Worm (Caenorhabditis elegans) whole organism, mixed stage, embryonic: ENCODE results near the gene Y37E11B.10.
"Not testable (repeated sequence)": the region's sequence is repeated elsewhere in the genome, so short reads cannot be mapped to it uniquely, and the experiment has no call there.

Source experiments
- M03D4.4 ChIP-seq: sonication (generic microtip); optimal IDR thresholded peaks from 2 replicates; lab custom pipeline; 2017; ENCODE audit warnings: mild to moderate bottlenecking, missing genetic modification characterization, missing compliant biosample characterization
- bed-3 ChIP-seq: fragments of 200-800 bp; sonication (Bioruptor generic); optimal IDR thresholded peaks from 3 replicates; lab custom pipeline; 2018; ENCODE audit warnings: mild to moderate bottlenecking, missing genetic modification characterization, moderate library complexity, missing compliant biosample characterization
- blmp-1 ChIP-seq: fragments of 150-350 bp; optimal IDR thresholded peaks from 2 replicates; lab custom pipeline; 2014; ENCODE audit warnings: missing biosample characterization, missing genetic modification characterization
- ceh-39 ChIP-seq: fragments of 150-350 bp; optimal IDR thresholded peaks from 2 replicates; lab custom pipeline; 2014; ENCODE audit warnings: missing biosample characterization, missing genetic modification characterization
- ceh-43 ChIP-seq: fragments of 200-800 bp; sonication (Bioruptor generic); optimal IDR thresholded peaks from 2 replicates; lab custom pipeline; 2018; ENCODE audit warnings: mild to moderate bottlenecking, missing genetic modification characterization, moderate library complexity, missing compliant biosample characterization
- ceh-83 ChIP-seq: fragments of 200-800 bp; sonication (Bioruptor generic); optimal IDR thresholded peaks from 2 replicates; lab custom pipeline; 2018; ENCODE audit warnings: mild to moderate bottlenecking, missing genetic modification characterization, missing compliant biosample characterization
- cnd-1 ChIP-seq: fragments of 200-800 bp; sonication (Bioruptor generic); optimal IDR thresholded peaks from 2 replicates; lab custom pipeline; 2018; ENCODE audit warnings: mild to moderate bottlenecking, missing genetic modification characterization, missing compliant biosample characterization
- drap-1 ChIP-seq: fragments of 200-800 bp; sonication (Bioruptor generic); optimal IDR thresholded peaks from 3 replicates; lab custom pipeline; 2018; ENCODE audit warnings: mild to moderate bottlenecking, missing genetic modification characterization, missing compliant biosample characterization
- elt-1 ChIP-seq: sonication (generic microtip); optimal IDR thresholded peaks from 2 replicates; lab custom pipeline; 2017; ENCODE audit warnings: missing genetic modification characterization, mild to moderate bottlenecking, missing compliant biosample characterization, antibody characterized with exemption, moderate library complexity, borderline replicate concordance; ENCODE audit not compliant: insufficient read depth
- hlh-1 ChIP-seq: fragments of 150-350 bp; optimal IDR thresholded peaks from 2 replicates; lab custom pipeline; 2014; ENCODE audit warnings: missing biosample characterization, missing genetic modification reagents, missing genetic modification characterization
- lin-32 ChIP-seq: fragments of 200-800 bp; sonication (Bioruptor generic); optimal IDR thresholded peaks from 2 replicates; lab custom pipeline; 2018; ENCODE audit warnings: mild to moderate bottlenecking, missing genetic modification characterization, missing compliant biosample characterization
- lsy-2 ChIP-seq: fragments of 150-350 bp; optimal IDR thresholded peaks from 2 replicates; lab custom pipeline; 2014; ENCODE audit warnings: missing biosample characterization, missing genetic modification characterization
- mab-5 ChIP-seq: fragments of 150-350 bp; optimal IDR thresholded peaks from 2 replicates; lab custom pipeline; 2014; ENCODE audit warnings: missing biosample characterization, missing genetic modification characterization
- mep-1 ChIP-seq: fragments of 150-350 bp; optimal IDR thresholded peaks from 2 replicates; lab custom pipeline; 2017; ENCODE audit warnings: missing biosample characterization, missing genetic modification reagents, missing genetic modification characterization, inconsistent platforms
- mls-2 ChIP-seq: sonication (generic microtip); optimal IDR thresholded peaks from 2 replicates; lab custom pipeline; 2016; ENCODE audit warnings: mild to moderate bottlenecking, missing genetic modification characterization, moderate library complexity, missing compliant biosample characterization
- nhr-12 ChIP-seq: fragments of 150-350 bp; optimal IDR thresholded peaks from 2 replicates; lab custom pipeline; 2014; ENCODE audit warnings: missing biosample characterization, missing genetic modification characterization
- nhr-2 ChIP-seq: fragments of 150-350 bp; optimal IDR thresholded peaks from 2 replicates; lab custom pipeline; 2014; ENCODE audit warnings: missing biosample characterization, missing genetic modification characterization
- nhr-237 ChIP-seq: fragments of 150-350 bp; optimal IDR thresholded peaks from 2 replicates; lab custom pipeline; 2014; ENCODE audit warnings: missing biosample characterization, missing genetic modification characterization
- nhr-28 ChIP-seq: fragments of 150-350 bp; optimal IDR thresholded peaks from 2 replicates; lab custom pipeline; 2014; ENCODE audit warnings: missing biosample characterization, missing genetic modification characterization
- nhr-76 ChIP-seq: sonication (generic microtip); optimal IDR thresholded peaks from 2 replicates; lab custom pipeline; 2017; ENCODE audit warnings: missing biosample characterization, missing genetic modification characterization
- pha-4 ChIP-seq: fragments of 150-350 bp; optimal IDR thresholded peaks from 2 replicates; lab custom pipeline; 2018; ENCODE audit warnings: missing biosample characterization, missing genetic modification reagents, missing genetic modification characterization
- sem-2 ChIP-seq: fragments of 200-800 bp; sonication (Bioruptor generic); optimal IDR thresholded peaks from 2 replicates; lab custom pipeline; 2018; ENCODE audit warnings: mild to moderate bottlenecking, missing genetic modification characterization, missing compliant biosample characterization
- snpc-4 ChIP-seq: fragments of 150-350 bp; optimal IDR thresholded peaks from 2 replicates; lab custom pipeline; 2014; ENCODE audit warnings: missing biosample characterization, missing genetic modification characterization
- sptf-1 ChIP-seq: sonication (generic microtip); optimal IDR thresholded peaks from 2 replicates; lab custom pipeline; 2017; ENCODE audit warnings: mild to moderate bottlenecking, missing genetic modification characterization, moderate library complexity, missing compliant biosample characterization
- unc-120 ChIP-seq: sonication (generic microtip); optimal IDR thresholded peaks from 2 replicates; lab custom pipeline; 2017; ENCODE audit warnings: missing genetic modification characterization, missing compliant biosample characterization; ENCODE audit not compliant: poor library complexity, severe bottlenecking
- unc-62 ChIP-seq: fragments of 150-350 bp; optimal IDR thresholded peaks from 2 replicates; lab custom pipeline; 2014; ENCODE audit warnings: missing biosample characterization, missing genetic modification reagents, missing genetic modification characterization
- ztf-11 ChIP-seq: fragments of 150-350 bp; optimal IDR thresholded peaks from 2 replicates; lab custom pipeline; 2014; ENCODE audit warnings: missing biosample characterization, missing genetic modification characterization

Gene Y37E11B.10

ce11 chrIV:3597356-3597755, 8.9 kb downstream of the Y37E11B.10 start:
- TF ChIP-seq ceh-39 (tag; lab: Kevin White, UChicago), result no peak
- no peak for TF ChIP-seq elt-1
- no peak for TF ChIP-seq lsy-2 (tag; lab: Kevin White, UChicago)
- TF ChIP-seq ztf-11 (tag; lab: Kevin White, UChicago), result no peak
- no peak for TF ChIP-seq ceh-83 (GFP tag; lab: Kevin White, UChicago)
- TF ChIP-seq hlh-1, result no peak
- TF ChIP-seq pha-4 (tag; lab: Kevin White, UChicago), result no peak
- TF ChIP-seq unc-120 (tag; lab: Kevin White, UChicago), result no peak
- no peak for TF ChIP-seq drap-1 (GFP tag; lab: Kevin White, UChicago)
- no peak for TF ChIP-seq sem-2 (GFP tag; lab: Kevin White, UChicago)
- TF ChIP-seq bed-3 (GFP tag; lab: Kevin White, UChicago), result no peak
- no peak for TF ChIP-seq sptf-1 (tag; lab: Kevin White, UChicago)
- no peak for TF ChIP-seq snpc-4 (tag; lab: Kevin White, UChicago)
- no peak for TF ChIP-seq mab-5 (tag; lab: Kevin White, UChicago)
- TF ChIP-seq nhr-76 (tag; lab: Kevin White, UChicago), result no peak
- TF ChIP-seq lin-32 (GFP tag; lab: Kevin White, UChicago), result no peak

- TF ChIP-seq cnd-1 (tag; lab: Kevin White, UChicago) (no peak), nhr-76 (tag; lab: Kevin White, UChicago) (no peak), nhr-28 (tag; lab: Kevin White, UChicago) (no peak), snpc-4 (tag; lab: Kevin White, UChicago) (no peak), unc-120 (tag; lab: Kevin White, UChicago) (no peak), pha-4 (tag; lab: Kevin White, UChicago) (no peak), ceh-83 (GFP tag; lab: Kevin White, UChicago) (no peak)
Observed at ce11 chrIV:3593513-3593912, 12.8 kb downstream of the Y37E11B.10 start, which contains the start of gene taf-2. TSS of gene taf-2 (minus strand) at chrIV:3593613.

- TF ChIP-seq unc-62 (GFP tag; lab: Kevin White, UChicago) (no peak), ztf-11 (tag; lab: Kevin White, UChicago) (no peak), ceh-43 (GFP tag; lab: Kevin White, UChicago) (no peak), pha-4 (tag; lab: Kevin White, UChicago) (no peak), mls-2 (tag; lab: Kevin White, UChicago) (no peak), nhr-2 (no peak), M03D4.4 (tag; lab: Kevin White, UChicago) (no peak), ceh-83 (GFP tag; lab: Kevin White, UChicago) (no peak), nhr-237 (no peak)
Observed at ce11 chrIV:3590821-3591220, 15.4 kb downstream of the Y37E11B.10 start.

ce11 chrIV:3582806-3583205, 23.5 kb downstream of the Y37E11B.10 start, which contains the start of gene blos-7:
TSS of gene blos-7 (minus strand) at chrIV:3582906.
- not testable (repeated sequence) for TF ChIP-seq nhr-28 (tag; lab: Kevin White, UChicago); lsy-2 (tag; lab: Kevin White, UChicago); drap-1 (GFP tag; lab: Kevin White, UChicago)

- TF ChIP-seq mep-1 (tag; lab: Kevin White, UChicago) (peak; percentile 44), bed-3 (GFP tag; lab: Kevin White, UChicago) (no peak)
Observed at ce11 chrIV:3579477-3579975, 26.7 kb downstream of the Y37E11B.10 start, which contains the start of gene Y37E11B.1. TSS of gene Y37E11B.1 (plus strand) at chrIV:3579621.

ce11 chrIV:3578667-3579066, 27.6 kb downstream of the Y37E11B.10 start:
- TF ChIP-seq unc-120 (tag; lab: Kevin White, UChicago) (peak; percentile 28), hlh-1 (no peak)

ce11 chrIV:3578155-3578554, 28.1 kb downstream of the Y37E11B.10 start, which contains the start of gene Y37E11B.2:
TSS of gene Y37E11B.2 (plus strand) at chrIV:3578455.
- TF ChIP-seq M03D4.4 (tag; lab: Kevin White, UChicago) (no peak), blmp-1 (tag; lab: Kevin White, UChicago) (no peak), nhr-12 (no peak), drap-1 (GFP tag; lab: Kevin White, UChicago) (no peak)
